Fruit fly (Drosophila melanogaster): ENCODE results near the gene CTCF.

The CTCF gene

DNA sequence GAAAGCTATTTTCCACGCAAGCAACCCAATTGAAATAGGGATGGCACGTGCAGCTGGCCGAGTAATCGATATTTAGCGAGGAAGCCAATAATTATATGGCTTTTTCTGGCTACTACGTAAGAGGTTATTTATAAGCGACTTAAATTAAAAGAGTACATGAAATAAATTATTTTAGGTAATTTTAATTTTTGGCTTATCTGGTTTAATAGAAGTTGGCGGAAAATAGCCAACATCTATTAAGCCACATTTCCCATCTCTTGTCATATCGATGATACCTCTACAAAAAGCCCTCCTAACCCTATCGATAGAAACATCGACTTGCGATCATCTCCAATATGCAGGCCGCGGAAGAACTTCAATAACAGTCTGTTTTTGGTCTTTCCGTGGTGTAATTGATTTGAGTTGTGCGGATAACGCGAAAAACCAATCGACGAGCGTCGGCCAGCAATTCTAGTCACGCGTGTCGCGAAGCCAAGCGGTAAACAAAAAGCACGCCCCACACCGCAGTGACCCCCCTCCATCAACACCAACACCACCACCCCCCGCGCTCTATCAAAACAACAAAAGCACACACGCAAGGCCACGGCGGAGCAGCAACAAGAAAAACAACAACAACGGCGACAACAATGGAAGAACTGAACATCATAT lies 8.4 kb downstream of the CTCF start, which contains the start of the genes Srp19 and qm (continued):
- TF ChIP-seq HHEX (GFP tag; optimal IDR thresholded peaks at IDR 0.05) = no peak
- no peak for TF ChIP-seq ab (GFP tag; optimal IDR thresholded peaks at IDR 0.05)
- peak; percentile 61 for TF ChIP-seq maf-S (GFP tag; optimal IDR thresholded peaks at IDR 0.05)
- TF ChIP-seq Kr (GFP tag; optimal IDR thresholded peaks at IDR 0.05) = no peak
- no peak for TF ChIP-seq ash1 (GFP tag; optimal IDR thresholded peaks at IDR 0.05)
- TF ChIP-seq pita (GFP tag; optimal IDR thresholded peaks at IDR 0.05) = no peak
- no peak for TF ChIP-seq Lpt (GFP tag; optimal IDR thresholded peaks at IDR 0.05)
- peak; percentile 73 for TF ChIP-seq lilli (GFP tag; optimal IDR thresholded peaks at IDR 0.05)
- TF ChIP-seq ara (GFP tag; IDR thresholded peaks at IDR 0.05) = no peak
- TF ChIP-seq CG6654 (GFP tag; optimal IDR thresholded peaks at IDR 0.05) = no peak
- TF ChIP-seq tup (GFP tag; optimal IDR thresholded peaks at IDR 0.05) = no peak
- peak; percentile 50 for TF ChIP-seq CG32532 (GFP tag; IDR thresholded peaks at IDR 0.05)
- TF ChIP-seq CG9932 (GFP tag; IDR thresholded peaks at IDR 0.05) = peak; percentile 78
- peak; percentile 37 for TF ChIP-seq CG12104 (GFP tag; optimal IDR thresholded peaks at IDR 0.05)
- TF ChIP-seq Dad (GFP tag; optimal IDR thresholded peaks at IDR 0.05) = no peak
- TF ChIP-seq gsb-n (tag; optimal IDR thresholded peaks at IDR 0.05) = peak; percentile 22
- peak; percentile 43 for TF ChIP-seq CG6765 (GFP tag; optimal IDR thresholded peaks at IDR 0.05)
- peak; percentile 5 for TF ChIP-seq Dp (GFP tag; optimal IDR thresholded peaks at IDR 0.05)
- TF ChIP-seq NFAT (GFP tag; IDR thresholded peaks at IDR 0.05) = no peak
- no peak for TF ChIP-seq cad (GFP tag; optimal IDR thresholded peaks at IDR 0.05)
- TF ChIP-seq CG16815 (GFP tag; optimal IDR thresholded peaks at IDR 0.05) = no peak
- TF ChIP-seq CG13624 (GFP tag; optimal IDR thresholded peaks at IDR 0.05) = peak; percentile 52
- peak; percentile 62; the same call in 1 of the 2 replicates for TF ChIP-seq ato (GFP tag; IDR thresholded peaks at IDR 0.05; ENCODE audit: partially characterized antibody)
- TF ChIP-seq exex (tag; optimal IDR thresholded peaks at IDR 0.05) = no peak
- no peak for TF ChIP-seq sima (GFP tag; optimal IDR thresholded peaks at IDR 0.05)
- peak; percentile 47 for TF ChIP-seq az2 (GFP tag; optimal IDR thresholded peaks at IDR 0.05)
- peak; percentile 62 for TF ChIP-seq sug (tag; optimal IDR thresholded peaks at IDR 0.05)
- TF ChIP-seq CG11695 (GFP tag; IDR thresholded peaks at IDR 0.05) = no peak
- TF ChIP-seq disco-r (GFP tag; optimal IDR thresholded peaks at IDR 0.05) = no peak
- peak; percentile 54 for TF ChIP-seq vfl (GFP tag; optimal IDR thresholded peaks at IDR 0.05)
- no peak for TF ChIP-seq CG17359 (tag; optimal IDR thresholded peaks at IDR 0.05)
- TF ChIP-seq crol (GFP tag; IDR thresholded peaks at IDR 0.05) = peak; percentile 99
- peak; percentile 46 for TF ChIP-seq bcd (GFP tag; optimal IDR thresholded peaks at IDR 0.05)
- TF ChIP-seq lbe (GFP tag; optimal IDR thresholded peaks at IDR 0.05) = peak; percentile 18
- TF ChIP-seq vvl (GFP tag; IDR thresholded peaks at IDR 0.05) = peak; percentile 78
- peak; percentile 20 for TF ChIP-seq CG1792 (GFP tag; optimal IDR thresholded peaks at IDR 0.05)
- no peak for TF ChIP-seq nerfin-1 (tag; optimal IDR thresholded peaks at IDR 0.05)
- TF ChIP-seq pan (optimal IDR thresholded peaks at IDR 0.05) = no peak
- TF ChIP-seq pan (GFP tag; optimal IDR thresholded peaks at IDR 0.05 in 1 of 2, IDR thresholded peaks at IDR 0.05 in 1 of 2) = peak in 1 of 2 experiments; percentile 63
- peak; percentile 38 for TF ChIP-seq CG12299 (tag; optimal IDR thresholded peaks at IDR 0.05)
- TF ChIP-seq CG11723 (GFP tag; optimal IDR thresholded peaks at IDR 0.05) = no peak
- peak; percentile 15 for TF ChIP-seq CG15269 (tag; optimal IDR thresholded peaks at IDR 0.05)
- TF ChIP-seq gem (tag; optimal IDR thresholded peaks at IDR 0.05) = peak; percentile 76
- peak; percentile 91 for TF ChIP-seq Dll (GFP tag; IDR thresholded peaks at IDR 0.05; ENCODE audit: partially characterized antibody)
- peak; percentile 19 for TF ChIP-seq CG4617 (GFP tag; optimal IDR thresholded peaks at IDR 0.05; ENCODE audit: borderline replicate concordance)
- peak; percentile 32; the same call in 1 of the 2 replicates for TF ChIP-seq CG9215 (GFP tag; IDR thresholded peaks at IDR 0.05)
- TF ChIP-seq chm (GFP tag; IDR thresholded peaks at IDR 0.05) = peak; percentile 67; the same call in 1 of the 2 replicates
- no peak for TF ChIP-seq pfk (GFP tag; optimal IDR thresholded peaks at IDR 0.05)
- no peak for TF ChIP-seq CG8388 (GFP tag; optimal IDR thresholded peaks at IDR 0.05)
- TF ChIP-seq Rfx (GFP tag; IDR thresholded peaks at IDR 0.05) = peak; percentile 51; the same call in 1 of the 2 replicates
